Fruit fly (Drosophila melanogaster): ENCODE data around the gene CG10657.

The CG10657 gene

dm6 chr3L:12456916-12457662 is 39.9 kb downstream of the CG10657 start (continued):
- TF ChIP-seq sc (optimal IDR thresholded peaks at IDR 0.05) (no peak), sc (GFP tag; optimal IDR thresholded peaks at IDR 0.05) (peak; percentile 87), CG17568 (GFP tag; optimal IDR thresholded peaks at IDR 0.05) (peak; percentile 51), Ravus (GFP tag; IDR thresholded peaks at IDR 0.05) (no peak), fd3F (GFP tag; optimal IDR thresholded peaks at IDR 0.05) (no peak), cato (GFP tag; optimal IDR thresholded peaks at IDR 0.05; ENCODE audit: borderline replicate concordance) (peak; percentile 64), CG9797 (GFP tag; optimal IDR thresholded peaks at IDR 0.05) (no peak), zfh1 (GFP tag; IDR thresholded peaks at IDR 0.05) (peak; percentile 69; the same call in 2 of the 3 replicates), sim (GFP tag; IDR thresholded peaks at IDR 0.05) (peak; percentile 47; the same call in 1 of the 2 replicates), gcm (GFP tag; optimal IDR thresholded peaks at IDR 0.05) (peak; percentile 87), lbe (GFP tag; optimal IDR thresholded peaks at IDR 0.05) (no peak), CG16813 (GFP tag; IDR thresholded peaks at IDR 0.05; ENCODE audit: partially characterized antibody) (no peak), CG6175 (GFP tag; IDR thresholded peaks at IDR 0.05) (no peak), D19B (GFP tag; optimal IDR thresholded peaks at IDR 0.05) (peak; percentile 11), slbo (GFP tag; IDR thresholded peaks at IDR 0.05) (peak; percentile 44; the same call in 1 of the 2 replicates), CG12391 (tag; optimal IDR thresholded peaks at IDR 0.05) (peak; percentile 90), gsb (GFP tag; IDR thresholded peaks at IDR 0.05) (no peak), az2 (GFP tag; optimal IDR thresholded peaks at IDR 0.05) (peak; percentile 81), Hr39 (optimal IDR thresholded peaks at IDR 0.05) (no peak), org-1 (GFP tag; optimal IDR thresholded peaks at IDR 0.05) (peak; percentile 71), CG32767 (GFP tag; IDR thresholded peaks at IDR 0.05) (peak; percentile 68; the same call in 1 of the 2 replicates), Aef1 (GFP tag; IDR thresholded peaks at IDR 0.05) (peak; percentile 28; the same call in 2 of the 3 replicates), Usf (GFP tag; optimal IDR thresholded peaks at IDR 0.05) (peak; percentile 63), CG5180 (GFP tag; optimal IDR thresholded peaks at IDR 0.05) (peak; percentile 93), CG18619 (GFP tag; optimal IDR thresholded peaks at IDR 0.05) (peak; percentile 72), tgo (GFP tag; IDR thresholded peaks at IDR 0.05) (peak; percentile 70), Jarid2 (GFP tag; optimal IDR thresholded peaks at IDR 0.05) (peak; percentile 55), CrebB (tag; optimal IDR thresholded peaks at IDR 0.05) (peak; percentile 10), CG30403 (GFP tag; optimal IDR thresholded peaks at IDR 0.05) (peak; percentile 86), jumu (GFP tag; optimal IDR thresholded peaks at IDR 0.05) (no peak), PHDP (tag; optimal IDR thresholded peaks at IDR 0.05) (peak; percentile 80), Max (GFP tag; optimal IDR thresholded peaks at IDR 0.05) (peak; percentile 70), Oli (tag; optimal IDR thresholded peaks at IDR 0.05) (peak; percentile 87), Chrac-16 (GFP tag; optimal IDR thresholded peaks at IDR 0.05) (peak; percentile 82), bbx (GFP tag; IDR thresholded peaks at IDR 0.05; ENCODE audit: partially characterized antibody) (no peak), CG7839 (tag; optimal IDR thresholded peaks at IDR 0.05) (peak; percentile 88), CG14710 (tag; optimal IDR thresholded peaks at IDR 0.05) (peak; percentile 96), mirr (GFP tag; optimal IDR thresholded peaks at IDR 0.05) (no peak), chinmo (GFP tag; IDR thresholded peaks at IDR 0.05; ENCODE audit: partially characterized antibody) (no peak), Six4 (GFP tag; optimal IDR thresholded peaks at IDR 0.05) (peak; percentile 88), oc (tag; optimal IDR thresholded peaks at IDR 0.05) (peak; percentile 42), CG8924 (tag; optimal IDR thresholded peaks at IDR 0.05) (peak; percentile 91), NfI (GFP tag; optimal IDR thresholded peaks at IDR 0.05) (peak; percentile 50), gem (tag; optimal IDR thresholded peaks at IDR 0.05) (peak; percentile 94), CG11723 (GFP tag; optimal IDR thresholded peaks at IDR 0.05) (peak; percentile 52), Stat92E (GFP tag; optimal IDR thresholded peaks at IDR 0.05) (peak in 1 of 3 experiments; percentile 85), CG18011 (GFP tag; optimal IDR thresholded peaks at IDR 0.05) (no peak), CG12219 (GFP tag; optimal IDR thresholded peaks at IDR 0.05) (peak; percentile 48), ro (GFP tag; IDR thresholded peaks at IDR 0.05) (no peak)

All from whole organism, embryonic.